Worm (Caenorhabditis elegans): ENCODE results near the gene R02D5.4.

- TF ChIP-seq B0019.2 (GFP tag; conservative IDR thresholded peaks at IDR 0.05) (no peak), madf-8 (GFP tag; conservative IDR thresholded peaks at IDR 0.05) (no peak), somi-1 (GFP tag; optimal IDR thresholded peaks at IDR 0.05) (no peak), T26A5.8 (tag; optimal IDR thresholded peaks at IDR 0.05) (no peak), gei-17 (GFP tag; optimal IDR thresholded peaks at IDR 0.05) (no peak), unc-62 (GFP tag; optimal IDR thresholded peaks at IDR 0.05) (no peak), F37B4.10 (GFP tag; IDR thresholded peaks at IDR 0.05) (no peak), aptf-3 (GFP tag; IDR thresholded peaks at IDR 0.05) (no peak), B0035.1 (tag; optimal IDR thresholded peaks at IDR 0.05) (no peak)
Measured at ce11 chrV:14438099-14438739, 46.3 kb downstream of the R02D5.4 start.

All from whole organism, young adult.